Worm (Caenorhabditis elegans) whole organism, L4 larva: Measurements from ENCODE around the gene C03B1.17.

Experiments used
- R02D3.7 ChIP-seq: fragments of 150-350 bp; sonication (generic microtip); optimal IDR thresholded peaks from 3 replicates; lab custom pipeline; 2014; ENCODE audit warnings: missing biosample characterization, missing genetic modification characterization
- ceh-82 ChIP-seq: sonication (generic microtip); optimal IDR thresholded peaks from 2 replicates; lab custom pipeline; 2017; ENCODE audit warnings: missing biosample characterization, missing genetic modification characterization
- ces-1 ChIP-seq: fragments of 150-350 bp; sonication (generic microtip); optimal IDR thresholded peaks from 4 replicates; lab custom pipeline; 2014; ENCODE audit warnings: missing biosample characterization, missing genetic modification reagents, missing genetic modification characterization
- dve-1 ChIP-seq: sonication (generic microtip); optimal IDR thresholded peaks from 2 replicates; lab custom pipeline; 2017; ENCODE audit warnings: antibody characterized with exemption, mild to moderate bottlenecking, missing genetic modification characterization, missing compliant biosample characterization; ENCODE audit not compliant: insufficient read depth
- fkh-10 ChIP-seq: fragments of 150-350 bp; optimal IDR thresholded peaks from 2 replicates; lab custom pipeline; 2014; ENCODE audit warnings: missing biosample characterization, missing genetic modification reagents, missing genetic modification characterization
- jun-1 ChIP-seq: fragments of 150-350 bp; optimal IDR thresholded peaks from 2 replicates; lab custom pipeline; 2014; ENCODE audit warnings: missing biosample characterization, missing genetic modification reagents, missing genetic modification characterization
- lsy-2 ChIP-seq, 2 experiments: fragments of 150-350 bp in 1 of 2; sonication (generic microtip) in 1 of 2; optimal IDR thresholded peaks; 2 replicates each; lab custom pipeline; 2014 to 2017; ENCODE audit warnings: missing biosample characterization in 2 of 2, missing genetic modification characterization in 2 of 2
- mes-2 ChIP-seq: sonication (generic microtip); optimal IDR thresholded peaks from 2 replicates; lab custom pipeline; 2016; ENCODE audit warnings: missing genotype, mild to moderate bottlenecking, missing genetic modification characterization, missing compliant biosample characterization; ENCODE audit not compliant: poor library complexity, severe bottlenecking
- nhr-237 ChIP-seq: sonication (generic microtip); optimal IDR thresholded peaks from 2 replicates; lab custom pipeline; 2017; ENCODE audit warnings: missing biosample characterization, missing genetic modification characterization
- nhr-77 ChIP-seq: fragments of 150-350 bp; optimal IDR thresholded peaks from 2 replicates; lab custom pipeline; 2014; ENCODE audit warnings: missing biosample characterization, missing genetic modification characterization
- pha-4 ChIP-seq, 2 experiments: fragments of 150-350 bp in 1 of 2; fragments of 200-800 bp in 1 of 2; sonication (Bioruptor generic) in 1 of 2; IDR thresholded peaks in 1 of 2; optimal IDR thresholded peaks in 1 of 2; 2 replicates each; pipeline versions ENCODE4 v1.3.6 to Lab custom; 2014 to 2022; ENCODE audit warnings: missing genetic modification characterization in 2 of 2, missing genetic modification reagents in 2 of 2, missing biosample characterization in 1 of 2, missing compliant biosample characterization in 1 of 2
- sdz-12 ChIP-seq: fragments of 200-800 bp; sonication (Bioruptor generic); optimal IDR thresholded peaks from 2 replicates; lab custom pipeline; 2018; ENCODE audit warnings: mild to moderate bottlenecking, missing genetic modification characterization, missing compliant biosample characterization

DNA sequence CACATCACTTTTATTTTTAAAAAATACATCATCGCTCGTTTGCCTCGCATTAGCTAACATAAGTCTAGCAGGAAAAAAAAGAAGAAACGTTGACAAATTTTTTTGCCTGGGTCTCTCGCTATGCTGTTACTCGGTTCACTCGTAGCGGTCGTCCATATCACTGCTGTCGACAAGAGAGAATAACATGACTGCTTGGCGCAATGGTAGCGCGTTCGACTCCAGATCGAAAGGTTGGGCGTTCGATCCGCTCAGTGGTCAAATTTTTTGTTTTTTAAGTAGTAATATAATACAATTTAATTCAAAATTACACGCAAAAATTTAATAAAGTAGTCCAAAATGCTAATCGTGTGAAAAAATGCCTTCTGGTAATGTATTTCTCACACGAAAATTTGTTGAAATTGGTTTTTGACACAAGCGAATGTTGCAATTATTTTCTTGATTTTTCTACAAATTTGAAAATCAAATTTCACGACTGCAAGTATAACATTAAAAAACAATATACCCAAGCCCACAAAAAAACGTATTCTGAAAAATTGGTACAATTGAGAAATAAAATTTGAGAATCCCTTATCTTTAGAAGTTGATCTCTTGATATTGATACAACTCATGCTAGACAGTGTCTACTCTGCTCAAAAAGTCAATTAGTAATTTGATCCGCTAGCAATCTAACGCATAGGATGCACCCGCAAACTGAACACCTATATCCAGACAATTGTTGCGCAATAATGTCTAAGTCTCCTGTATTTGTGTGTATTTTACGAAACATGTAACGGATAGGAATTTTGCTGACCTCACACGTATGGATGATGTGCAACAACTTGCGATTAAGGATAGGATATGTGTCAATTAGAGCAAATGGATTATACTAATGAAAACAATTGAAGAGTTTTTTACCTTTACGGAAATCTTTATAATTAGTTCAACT lies 2.0 kb upstream of the C03B1.17 start:
- TF ChIP-seq sdz-12 (GFP tag; lab: Kevin White, UChicago) (peak; percentile 87), nhr-237 (tag; lab: Kevin White, UChicago) (no peak), ces-1 (GFP tag; lab: Kevin White, UChicago) (no peak), jun-1 (no peak), mes-2 (no peak), fkh-10 (GFP tag; lab: Kevin White, UChicago) (no peak), ceh-82 (tag; lab: Kevin White, UChicago) (no peak), R02D3.7 (tag; lab: Kevin White, UChicago) (no peak), lsy-2 (tag; optimal IDR thresholded peaks at IDR 0.05; lab: Kevin White, UChicago) (no peak), pha-4 (GFP tag; IDR thresholded peaks at IDR 0.05; lab: Robert Waterston, UW) (peak; percentile 89), pha-4 (tag; optimal IDR thresholded peaks at IDR 0.05; lab: Kevin White, UChicago) (no peak), dve-1 (tag; lab: Kevin White, UChicago) (peak; percentile 54), nhr-77 (tag; lab: Kevin White, UChicago) (peak; percentile 26)
